Worm (Caenorhabditis elegans) whole organism, midembryonic: ENCODE measurements around the gene lrpr-1.

Source experiments
- flt-1 ChIP-seq: fragments of 200-800 bp; sonication (Bioruptor generic); IDR thresholded peaks from 2 replicates; pipeline ENCODE4 v1.3.6; 2022; ENCODE audit warnings: missing genetic modification characterization, missing compliant biosample characterization
- klf-2 ChIP-seq: fragments of 200-800 bp; sonication (Bioruptor generic); conservative IDR thresholded peaks from 2 replicates; pipeline ENCODE4 v1.3.6; 2022; ENCODE audit warnings: missing genetic modification reagents, missing genetic modification characterization, missing compliant biosample characterization
- med-1 ChIP-seq: sonication (generic microtip); optimal IDR thresholded peaks from 2 replicates; lab custom pipeline; 2017; ENCODE audit warnings: missing genetic modification characterization, mild to moderate bottlenecking, missing compliant biosample characterization, antibody characterized with exemption, missing genetic modification reagents; ENCODE audit not compliant: insufficient read depth
- tab-1 ChIP-seq: fragments of 200-800 bp; sonication (Bioruptor generic); IDR thresholded peaks from 2 replicates; pipeline ENCODE4 v1.3.6; 2022; ENCODE audit warnings: missing genetic modification characterization, missing compliant biosample characterization

ce11 chrV:5882429-5882828 lies 35.3 kb downstream of the lrpr-1 start:
- TF ChIP-seq flt-1 (GFP tag; lab: Robert Waterston, UW) (no peak), med-1 (GFP tag; lab: Kevin White, UChicago) (no peak), klf-2 (GFP tag; lab: Robert Waterston, UW) (no peak), tab-1 (no peak)
